Fruit fly (Drosophila melanogaster) whole organism: ENCODE results near the gene Abl.

Experiments used
- psq ChIP-seq: fragments of >200 bp; optimal IDR thresholded peaks from 2 replicates; lab custom pipeline; 2017
- usp ChIP-seq: fragments of >200 bp; optimal IDR thresholded peaks from 2 replicates; lab custom pipeline; 2017; ENCODE audit warnings: missing biosample characterization, missing genetic modification characterization, mixed read lengths

DNA sequence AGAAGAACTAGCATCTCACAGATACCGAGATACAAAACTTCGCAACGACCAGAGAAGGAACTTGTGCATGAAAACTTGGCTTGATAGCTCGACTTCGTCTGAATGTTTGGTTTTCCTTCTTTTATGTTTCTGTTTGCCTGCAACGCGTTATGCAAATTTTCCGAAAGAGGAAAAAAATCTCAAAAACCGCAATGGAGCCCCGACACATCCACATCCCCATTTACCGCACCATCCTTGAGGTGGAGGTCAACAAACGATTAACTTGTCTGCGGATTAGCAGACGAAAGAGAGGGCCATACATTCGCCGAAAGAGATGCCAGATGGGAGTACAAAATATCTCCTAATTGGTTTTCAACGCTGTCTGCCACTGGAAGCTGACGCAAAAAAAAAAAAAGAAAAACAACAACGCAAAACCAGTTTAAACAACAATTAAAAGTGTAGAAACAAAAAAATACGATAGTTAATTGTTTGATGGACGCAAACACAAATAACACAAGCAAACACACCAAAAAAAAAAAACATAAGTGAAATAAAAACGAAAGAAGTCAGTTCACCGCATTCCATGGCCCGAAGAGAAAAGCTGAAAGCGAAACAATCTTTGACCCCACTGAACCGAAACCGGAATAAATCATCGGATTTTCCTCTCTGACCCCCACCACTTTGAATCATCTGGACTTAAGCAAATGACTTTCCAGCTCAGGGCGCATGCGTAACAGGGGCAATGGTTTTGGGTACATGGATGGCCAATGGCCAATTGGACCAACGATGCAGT is 47.6 kb upstream of the Abl start:
- TF ChIP-seq psq (lab: Kevin White, UChicago) (no peak), usp (GFP tag; lab: Kevin White, UChicago) (no peak)
